Worm (Caenorhabditis elegans) whole organism, midembryonic: ENCODE data around the gene acox-1.5.

Experiments
- T22C8.4 ChIP-seq: fragments of 200-800 bp; sonication (Bioruptor generic); IDR thresholded peaks from 2 replicates; pipeline ENCODE4 v1.3.6; 2022; ENCODE audit warnings: missing genetic modification characterization, missing compliant biosample characterization
- cog-1 ChIP-seq: sonication (generic microtip); optimal IDR thresholded peaks from 2 replicates; lab custom pipeline; 2016; ENCODE audit warnings: missing genetic modification characterization, missing compliant biosample characterization
- flt-1 ChIP-seq: fragments of 200-800 bp; sonication (Bioruptor generic); IDR thresholded peaks from 2 replicates; pipeline ENCODE4 v1.3.6; 2022; ENCODE audit warnings: missing genetic modification characterization, missing compliant biosample characterization
- klf-2 ChIP-seq: fragments of 200-800 bp; sonication (Bioruptor generic); conservative IDR thresholded peaks from 2 replicates; pipeline ENCODE4 v1.3.6; 2022; ENCODE audit warnings: missing genetic modification reagents, missing genetic modification characterization, missing compliant biosample characterization
- med-1 ChIP-seq: sonication (generic microtip); optimal IDR thresholded peaks from 2 replicates; lab custom pipeline; 2017; ENCODE audit warnings: missing genetic modification characterization, mild to moderate bottlenecking, missing compliant biosample characterization, antibody characterized with exemption, missing genetic modification reagents; ENCODE audit not compliant: insufficient read depth
- ref-1 ChIP-seq: fragments of 200-800 bp; sonication (Bioruptor generic); conservative IDR thresholded peaks from 2 replicates; pipeline ENCODE4 v1.3.6; 2022; ENCODE audit warnings: missing genetic modification reagents, missing genetic modification characterization, missing compliant biosample characterization
- tab-1 ChIP-seq: fragments of 200-800 bp; sonication (Bioruptor generic); IDR thresholded peaks from 2 replicates; pipeline ENCODE4 v1.3.6; 2022; ENCODE audit warnings: missing genetic modification characterization, missing compliant biosample characterization
- ztf-29 ChIP-seq: fragments of 200-800 bp; sonication (Bioruptor generic); IDR thresholded peaks from 2 replicates; pipeline ENCODE4 v1.3.6; 2022; ENCODE audit warnings: missing genetic modification reagents, missing genetic modification characterization, missing compliant biosample characterization

- no peak for TF ChIP-seq tab-1 (GFP tag; lab: Robert Waterston, UW)
- TF ChIP-seq flt-1 = no peak
- no peak for TF ChIP-seq ztf-29 (GFP tag; lab: Robert Waterston, UW)
- TF ChIP-seq T22C8.4 (GFP tag; lab: Robert Waterston, UW) = peak; percentile 85
- TF ChIP-seq ref-1 (GFP tag; lab: Robert Waterston, UW) = no peak
- no peak for TF ChIP-seq klf-2 (GFP tag; lab: Robert Waterston, UW)
- no peak for TF ChIP-seq cog-1 (tag; lab: Kevin White, UChicago)
- TF ChIP-seq med-1 (GFP tag; lab: Kevin White, UChicago) = no peak
These were observed 24.4 kb upstream of the acox-1.5 start, which contains the start of gene hcp-3 for ce11 chrIII:9616426-9616825.
